Fruit fly (Drosophila melanogaster) whole organism, prepupa: ENCODE measurements around the gene BBIP1.

Source experiments
- Blimp-1 ChIP-seq: fragments of 200-800 bp; sonication (Bioruptor generic); optimal IDR thresholded peaks from 3 replicates; lab custom pipeline; 2017; ENCODE audit warnings: missing biosample characterization, missing genetic modification characterization, mild to moderate bottlenecking, moderate library complexity, missing genetic modification reagents
- CG10631 ChIP-seq: fragments of 200-800 bp; sonication (Bioruptor generic); optimal IDR thresholded peaks from 2 replicates; lab custom pipeline; 2016; ENCODE audit warnings: missing biosample characterization, missing genetic modification characterization
- CG10669 ChIP-seq: fragments of 200-800 bp; sonication (Bioruptor generic); optimal IDR thresholded peaks from 3 replicates; lab custom pipeline; 2018; ENCODE audit warnings: missing biosample characterization, mild to moderate bottlenecking, missing genetic modification characterization, moderate library complexity
- CG11294 ChIP-seq: fragments of 200-800 bp; sonication (Bioruptor generic); IDR thresholded peaks from 2 replicates; pipeline ENCODE4 v1.3.6; 2022; ENCODE audit warnings: missing biosample characterization, missing genetic modification characterization
- CG11762 ChIP-seq: fragments of 200-800 bp; sonication (Bioruptor generic); optimal IDR thresholded peaks from 3 replicates; lab custom pipeline; 2016; ENCODE audit warnings: missing biosample characterization, missing genetic modification characterization; ENCODE audit not compliant: insufficient read depth
- CG15336 ChIP-seq: fragments of 200-800 bp; sonication (Bioruptor generic); IDR thresholded peaks from 2 replicates; pipeline ENCODE4 v1.3.6; 2022; ENCODE audit warnings: missing biosample characterization, missing genetic modification characterization
- CG16779 ChIP-seq: fragments of 200-800 bp; sonication (Bioruptor generic); optimal IDR thresholded peaks from 3 replicates; lab custom pipeline; 2017; ENCODE audit warnings: missing biosample characterization, mild to moderate bottlenecking, missing genetic modification characterization
- CG3032 ChIP-seq: fragments of 200-800 bp; optimal IDR thresholded peaks from 2 replicates; lab custom pipeline; 2019; ENCODE audit warnings: missing biosample characterization, mild to moderate bottlenecking, missing genetic modification characterization, moderate library complexity
- CG31627 ChIP-seq: fragments of 200-800 bp; sonication (Bioruptor generic); optimal IDR thresholded peaks from 3 replicates; lab custom pipeline; 2016; ENCODE audit warnings: missing biosample characterization, missing genetic modification characterization
- CG32006 ChIP-seq: fragments of 200-800 bp; sonication (Bioruptor generic); optimal IDR thresholded peaks from 3 replicates; lab custom pipeline; 2017; ENCODE audit warnings: missing biosample characterization, mild to moderate bottlenecking, missing genetic modification characterization
- CG34406 ChIP-seq: fragments of 200-800 bp; sonication (Bioruptor generic); optimal IDR thresholded peaks from 3 replicates; lab custom pipeline; 2016; ENCODE audit warnings: missing biosample characterization, missing genetic modification characterization
- CG6163 ChIP-seq: fragments of 200-800 bp; sonication (Bioruptor generic); IDR thresholded peaks from 3 replicates; pipeline ENCODE4 v1.3.6; 2022; ENCODE audit warnings: missing biosample characterization, missing genetic modification characterization
- CG6276 ChIP-seq: fragments of 200-800 bp; sonication (Bioruptor generic); optimal IDR thresholded peaks from 2 replicates; lab custom pipeline; 2017; ENCODE audit warnings: missing biosample characterization, mild to moderate bottlenecking, missing genetic modification characterization
- CG6808 ChIP-seq: fragments of 200-800 bp; sonication (Bioruptor generic); optimal IDR thresholded peaks from 3 replicates; lab custom pipeline; 2017; ENCODE audit warnings: missing biosample characterization, missing genetic modification characterization, mild to moderate bottlenecking, moderate library complexity, missing genetic modification reagents
- CG6854 ChIP-seq: fragments of 200-800 bp; sonication (Bioruptor generic); optimal IDR thresholded peaks from 2 replicates; lab custom pipeline; 2017; ENCODE audit warnings: missing biosample characterization, mild to moderate bottlenecking, missing genetic modification characterization
- CG8119 ChIP-seq: fragments of 200-800 bp; sonication (Bioruptor generic); IDR thresholded peaks from 3 replicates; pipeline ENCODE4 v1.3.6; 2022; ENCODE audit warnings: missing biosample characterization, missing genetic modification characterization
- CG8319 ChIP-seq: fragments of 200-800 bp; sonication (Bioruptor generic); optimal IDR thresholded peaks from 3 replicates; lab custom pipeline; 2016; ENCODE audit warnings: missing biosample characterization, missing genetic modification characterization
- CG8632 ChIP-seq: fragments of 200-800 bp; sonication (Bioruptor generic); optimal IDR thresholded peaks from 3 replicates; lab custom pipeline; 2016; ENCODE audit warnings: missing biosample characterization, missing genetic modification characterization
- CG9139 ChIP-seq: fragments of 200-800 bp; sonication (Bioruptor generic); optimal IDR thresholded peaks from 3 replicates; lab custom pipeline; 2017; ENCODE audit warnings: missing biosample characterization, mild to moderate bottlenecking, missing genetic modification characterization
- Eip78C ChIP-seq: fragments of 200-800 bp; sonication (Bioruptor generic); peaks from one replicate; lab custom pipeline; 2016; ENCODE audit warnings: missing biosample characterization, missing genetic modification characterization
- Ets96B ChIP-seq: fragments of 200-800 bp; optimal IDR thresholded peaks from 2 replicates; lab custom pipeline; 2019; ENCODE audit warnings: missing biosample characterization, mild to moderate bottlenecking, missing genetic modification characterization, moderate library complexity
- Gug ChIP-seq: fragments of 200-800 bp; sonication (Bioruptor generic); IDR thresholded peaks from 2 replicates; pipeline ENCODE4 v1.3.6; 2022; ENCODE audit warnings: missing biosample characterization, missing genetic modification characterization
- Hr38 ChIP-seq: sonication (Bioruptor generic); optimal IDR thresholded peaks from 2 replicates; lab custom pipeline; 2016; ENCODE audit warnings: missing biosample characterization, missing genetic modification characterization
- Hr39 ChIP-seq: fragments of 200-800 bp; sonication (Bioruptor generic); optimal IDR thresholded peaks from 2 replicates; lab custom pipeline; 2016; ENCODE audit warnings: missing biosample characterization, missing genetic modification characterization
- Hr4 ChIP-seq: fragments of 200-800 bp; sonication (Bioruptor generic); optimal IDR thresholded peaks from 3 replicates; lab custom pipeline; 2016; ENCODE audit warnings: missing biosample characterization, missing genetic modification characterization
- Lpt ChIP-seq: fragments of 200-800 bp; sonication (Bioruptor generic); optimal IDR thresholded peaks from 3 replicates; lab custom pipeline; 2016; ENCODE audit warnings: missing biosample characterization, missing genetic modification characterization
- Met ChIP-seq: fragments of 200-800 bp; sonication (Bioruptor generic); optimal IDR thresholded peaks from 3 replicates; lab custom pipeline; 2016; ENCODE audit warnings: missing biosample characterization, missing genetic modification characterization
- Smox ChIP-seq: fragments of 200-800 bp; sonication (Bioruptor generic); optimal IDR thresholded peaks from 3 replicates; lab custom pipeline; 2016; ENCODE audit warnings: missing biosample characterization, missing genetic modification characterization
- Sox102F ChIP-seq: fragments of 200-800 bp; sonication (Bioruptor generic); optimal IDR thresholded peaks from 2 replicates; lab custom pipeline; 2016; ENCODE audit warnings: missing biosample characterization, mild to moderate bottlenecking, missing genetic modification characterization
- Sox14 ChIP-seq: fragments of 200-800 bp; sonication (Bioruptor generic); optimal IDR thresholded peaks from 3 replicates; lab custom pipeline; 2016; ENCODE audit warnings: missing biosample characterization, missing genetic modification characterization
- Sox15 ChIP-seq: fragments of 200-800 bp; sonication (Bioruptor generic); optimal IDR thresholded peaks from 3 replicates; lab custom pipeline; 2016; ENCODE audit warnings: missing biosample characterization, missing genetic modification characterization
- achi ChIP-seq: fragments of 200-800 bp; sonication (Bioruptor generic); optimal IDR thresholded peaks from 3 replicates; lab custom pipeline; 2016; ENCODE audit warnings: missing biosample characterization, missing genetic modification characterization
- acj6 ChIP-seq: fragments of 200-800 bp; sonication (Bioruptor generic); optimal IDR thresholded peaks from 3 replicates; lab custom pipeline; 2016; ENCODE audit warnings: missing biosample characterization, missing genetic modification characterization
- cyc ChIP-seq: fragments of 200-800 bp; sonication (Bioruptor generic); optimal IDR thresholded peaks from 3 replicates; lab custom pipeline; 2016; ENCODE audit warnings: missing biosample characterization, missing genetic modification characterization
- dsx ChIP-seq: fragments of 200-800 bp; optimal IDR thresholded peaks from 3 replicates; lab custom pipeline; 2019; ENCODE audit warnings: missing biosample characterization, mild to moderate bottlenecking, missing genetic modification characterization, moderate library complexity; ENCODE audit not compliant: poor library complexity, severe bottlenecking
- eg ChIP-seq: fragments of 200-800 bp; sonication (Bioruptor generic); IDR thresholded peaks from 3 replicates; pipeline ENCODE4 v1.3.6; 2022; ENCODE audit warnings: missing biosample characterization, missing genetic modification characterization
- esn ChIP-seq: fragments of 200-800 bp; sonication (Bioruptor generic); optimal IDR thresholded peaks from 2 replicates; lab custom pipeline; 2016; ENCODE audit warnings: missing biosample characterization, mild to moderate bottlenecking, missing genetic modification characterization, moderate library complexity
- fd59A ChIP-seq: fragments of 200-800 bp; sonication (Bioruptor generic); optimal IDR thresholded peaks from 2 replicates; lab custom pipeline; 2017; ENCODE audit warnings: missing biosample characterization, mild to moderate bottlenecking, missing genetic modification characterization, missing genetic modification reagents
- fd85E ChIP-seq: fragments of 200-800 bp; sonication (Bioruptor generic); optimal IDR thresholded peaks from 3 replicates; lab custom pipeline; 2016; ENCODE audit warnings: missing biosample characterization, missing genetic modification characterization
- fkh ChIP-seq: fragments of 200-800 bp; sonication (Bioruptor generic); optimal IDR thresholded peaks from 3 replicates; lab custom pipeline; 2017; ENCODE audit warnings: missing biosample characterization, mild to moderate bottlenecking, missing genetic modification characterization, moderate library complexity
- lz ChIP-seq: fragments of 200-800 bp; sonication (Bioruptor generic); optimal IDR thresholded peaks from 3 replicates; lab custom pipeline; 2016; ENCODE audit warnings: missing biosample characterization, missing genetic modification characterization
- net ChIP-seq: fragments of 200-800 bp; sonication (Bioruptor generic); optimal IDR thresholded peaks from 3 replicates; lab custom pipeline; 2016; ENCODE audit warnings: missing biosample characterization, missing genetic modification characterization
- pdm3 ChIP-seq: fragments of 200-800 bp; sonication (Bioruptor generic); optimal IDR thresholded peaks from 3 replicates; lab custom pipeline; 2016; ENCODE audit warnings: missing biosample characterization, missing genetic modification characterization
- salr ChIP-seq, 2 experiments: fragments of 200-800 bp; sonication (Bioruptor generic); optimal IDR thresholded peaks; 3 replicates each; lab custom pipeline; 2016 to 2018; ENCODE audit warnings: missing biosample characterization in 2 of 2, missing genetic modification characterization in 2 of 2, mild to moderate bottlenecking in 1 of 2
- spab ChIP-seq: fragments of 200-800 bp; sonication (Bioruptor generic); optimal IDR thresholded peaks from 2 replicates; lab custom pipeline; 2017; ENCODE audit warnings: missing biosample characterization, mild to moderate bottlenecking, missing genetic modification characterization, missing genetic modification reagents
- svp ChIP-seq: fragments of 200-800 bp; sonication (Bioruptor generic); peaks from one replicate; lab custom pipeline; 2016; ENCODE audit warnings: missing biosample characterization, missing genetic modification characterization
- vri ChIP-seq: fragments of 200-800 bp; sonication (Bioruptor generic); optimal IDR thresholded peaks from 3 replicates; lab custom pipeline; 2016; ENCODE audit warnings: missing biosample characterization, mild to moderate bottlenecking, missing genetic modification characterization

The BBIP1 gene

DNA sequence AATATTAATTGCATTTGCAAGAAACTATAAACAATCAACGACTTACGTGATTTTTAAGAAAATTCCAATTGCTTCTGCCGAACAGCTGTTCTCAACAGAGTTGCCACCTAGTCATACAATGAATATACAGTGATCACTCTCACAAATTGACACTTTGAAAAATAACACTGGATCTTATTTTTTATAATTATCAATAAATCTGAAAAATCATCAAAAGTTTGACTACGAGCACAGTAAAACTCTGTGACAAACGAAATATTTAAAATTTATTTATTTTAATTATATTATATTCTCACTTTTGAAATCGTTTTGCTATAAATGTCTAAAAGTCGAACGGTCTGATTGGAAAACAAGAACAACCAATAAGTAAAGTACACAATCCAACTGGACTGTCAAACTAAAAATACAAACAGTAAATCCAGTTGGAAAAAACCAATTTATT is 4.2 kb upstream of the BBIP1 start, which contains the start of gene CG34117 (continued):
- TF ChIP-seq Hr38 (GFP tag; lab: Kevin White, UChicago), result no peak
- TF ChIP-seq CG8632 (GFP tag; lab: Kevin White, UChicago), result peak; percentile 76
- no peak for TF ChIP-seq fd85E (GFP tag; lab: Kevin White, UChicago)
- TF ChIP-seq CG6808 (GFP tag; lab: Kevin White, UChicago), result peak; percentile 33
- TF ChIP-seq CG6163 (GFP tag; lab: Robert Waterston, UW), result peak; percentile 86
- TF ChIP-seq fkh (GFP tag; lab: Kevin White, UChicago), result peak; percentile 40
- peak; percentile 66 for TF ChIP-seq dsx
- peak; percentile 40 for TF ChIP-seq Blimp-1
- peak; percentile 45 for TF ChIP-seq Lpt (GFP tag; lab: Kevin White, UChicago)
- TF ChIP-seq CG32006, result peak; percentile 61
- TF ChIP-seq Eip78C (GFP tag; lab: Kevin White, UChicago), result peak; percentile 83
- TF ChIP-seq CG6854 (GFP tag; lab: Kevin White, UChicago), result peak; percentile 17
- peak; percentile 75 for TF ChIP-seq CG10631 (GFP tag; lab: Kevin White, UChicago)
- TF ChIP-seq CG6276, result no peak
- peak; percentile 61 for TF ChIP-seq Gug
- TF ChIP-seq vri (GFP tag; lab: Kevin White, UChicago), result peak; percentile 43
- peak; percentile 65; the same call in 2 of the 3 replicates for TF ChIP-seq CG8119
- peak; percentile 74 for TF ChIP-seq lz (GFP tag; lab: Kevin White, UChicago)
- peak; percentile 90 for TF ChIP-seq svp (GFP tag; lab: Kevin White, UChicago)
- peak; percentile 71 for TF ChIP-seq CG15336 (GFP tag; lab: Robert Waterston, UW)
- TF ChIP-seq Sox15, result peak; percentile 42
- peak; percentile 86 for TF ChIP-seq esn
- TF ChIP-seq Hr39 (GFP tag; lab: Kevin White, UChicago), result peak; percentile 79
- no peak for TF ChIP-seq CG9139 (GFP tag; lab: Kevin White, UChicago)
- peak; percentile 41 for TF ChIP-seq CG11762 (GFP tag; lab: Kevin White, UChicago)
- TF ChIP-seq CG31627, result peak; percentile 80
- peak; percentile 67 for TF ChIP-seq CG3032
- peak; percentile 72 for TF ChIP-seq achi (GFP tag; lab: Kevin White, UChicago)
- TF ChIP-seq fd59A, result no peak
- peak; percentile 26; the same call in 1 of the 2 replicates for TF ChIP-seq CG11294 (GFP tag; lab: Robert Waterston, UW)
- peak; percentile 23 for TF ChIP-seq spab (GFP tag; lab: Kevin White, UChicago)
- TF ChIP-seq CG16779, result peak; percentile 18
- peak; percentile 58 for TF ChIP-seq Sox14 (GFP tag; lab: Kevin White, UChicago)
- TF ChIP-seq Sox102F (GFP tag; lab: Kevin White, UChicago), result peak; percentile 65
- peak; percentile 79 for TF ChIP-seq Met (GFP tag; lab: Kevin White, UChicago)
- peak; percentile 74 for TF ChIP-seq net
- peak; percentile 82 for TF ChIP-seq eg (GFP tag; lab: Robert Waterston, UW)
- peak; percentile 44 for TF ChIP-seq CG8319 (GFP tag; lab: Kevin White, UChicago)
- TF ChIP-seq, all 60 proteins: peak for 53

DNA sequence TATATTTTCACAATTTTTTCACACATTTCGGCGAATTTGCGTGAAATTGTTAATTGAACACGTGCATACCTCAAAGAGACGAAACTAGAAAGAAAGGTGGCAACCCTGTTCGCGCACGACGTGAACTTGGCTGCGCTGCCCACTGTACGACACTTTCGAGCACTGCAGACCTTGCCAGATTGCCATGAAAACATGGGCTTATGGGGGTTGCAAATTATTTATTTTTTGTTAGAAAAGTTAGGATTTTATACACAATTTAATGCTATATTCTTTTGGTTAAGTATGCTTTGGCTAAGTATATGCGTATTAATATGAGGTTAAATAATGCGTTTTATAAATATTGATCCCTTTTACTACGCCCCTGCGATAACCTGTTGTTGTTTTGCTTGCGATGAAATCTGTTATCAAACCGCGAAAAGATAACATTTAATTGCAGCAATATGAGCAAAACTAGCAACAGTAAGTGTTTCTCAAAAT is 3.0 kb upstream of the BBIP1 start, which contains the start of the genes RpL34b and CG8132:
RpL34b (minus strand) TSS at position 100 of the 477 bp plus-strand sequence.
CG8132 (plus strand) TSS at position 369 of the 477 bp plus-strand sequence.
- peak; percentile 92 for TF ChIP-seq vri (GFP tag; lab: Kevin White, UChicago)
- TF ChIP-seq spab (GFP tag; lab: Kevin White, UChicago), result peak; percentile 71
- TF ChIP-seq CG8119, result peak; percentile 86
- peak; percentile 96 for TF ChIP-seq CG3032
- TF ChIP-seq CG16779, result peak; percentile 71
- TF ChIP-seq esn, result peak; percentile 96
- peak; percentile 91 for TF ChIP-seq Smox (GFP tag; lab: Kevin White, UChicago)
- peak; percentile 88 for TF ChIP-seq CG6854 (GFP tag; lab: Kevin White, UChicago)
- TF ChIP-seq CG8319 (GFP tag; lab: Kevin White, UChicago), result peak; percentile 85
- peak; percentile 76 to 89 for TF ChIP-seq salr (GFP tag; optimal IDR thresholded peaks at IDR 0.05; lab: Kevin White, UChicago)
- peak; percentile 95 for TF ChIP-seq CG10631 (GFP tag; lab: Kevin White, UChicago)
- TF ChIP-seq CG10669 (GFP tag; lab: Kevin White, UChicago), result peak; percentile 84
- peak; percentile 91 for TF ChIP-seq Hr4
- TF ChIP-seq CG6808 (GFP tag; lab: Kevin White, UChicago), result peak; percentile 84
- TF ChIP-seq CG11294 (GFP tag; lab: Robert Waterston, UW), result peak; percentile 82
- TF ChIP-seq Sox102F (GFP tag; lab: Kevin White, UChicago), result peak; percentile 92
- peak; percentile 94 for TF ChIP-seq pdm3 (GFP tag; lab: Kevin White, UChicago)
- peak; percentile 96 for TF ChIP-seq Eip78C (GFP tag; lab: Kevin White, UChicago)
- TF ChIP-seq Ets96B, result peak; percentile 84
- TF ChIP-seq acj6, result peak; percentile 94
- peak; percentile 79 for TF ChIP-seq fd59A
- peak; percentile 85 for TF ChIP-seq Blimp-1
- peak; percentile 88 for TF ChIP-seq CG34406 (GFP tag; lab: Kevin White, UChicago)
- TF ChIP-seq CG31627, result peak; percentile 96
- peak; percentile 86 for TF ChIP-seq Sox15
- peak; percentile 87 for TF ChIP-seq fkh (GFP tag; lab: Kevin White, UChicago)
- TF ChIP-seq cyc (GFP tag; lab: Kevin White, UChicago), result peak; percentile 95
- peak; percentile 81 for TF ChIP-seq dsx
